Worm (Caenorhabditis elegans) whole organism, L1 larva: ENCODE results near the gene T05C12.8.

Experiments
- C16A3.4 ChIP-seq: fragments of 150-350 bp; optimal IDR thresholded peaks from 2 replicates; lab custom pipeline; 2014; ENCODE audit warnings: missing biosample characterization, missing genetic modification characterization
- C34B4.2 ChIP-seq: sonication (generic microtip); optimal IDR thresholded peaks from 2 replicates; lab custom pipeline; 2017; ENCODE audit warnings: mild to moderate bottlenecking, missing genetic modification characterization, missing compliant biosample characterization
- F16B12.6 ChIP-seq: fragments of 150-350 bp; optimal IDR thresholded peaks from 2 replicates; lab custom pipeline; 2014; ENCODE audit warnings: missing biosample characterization, missing genetic modification characterization
- Y116A8C.19 ChIP-seq: sonication (generic microtip); optimal IDR thresholded peaks from 2 replicates; lab custom pipeline; 2016; ENCODE audit warnings: missing compliant biosample characterization, missing genetic modification characterization, borderline replicate concordance
- aha-1 ChIP-seq: fragments of 150-350 bp; optimal IDR thresholded peaks from 2 replicates; lab custom pipeline; 2014; ENCODE audit warnings: missing biosample characterization, missing genetic modification characterization
- ceh-63 ChIP-seq: fragments of 200-800 bp; sonication (Bioruptor generic); optimal IDR thresholded peaks from 2 replicates; lab custom pipeline; 2018; ENCODE audit warnings: mild to moderate bottlenecking, missing genetic modification characterization, missing compliant biosample characterization
- ceh-88 ChIP-seq: fragments of 200-800 bp; sonication (Bioruptor generic); IDR thresholded peaks from 2 replicates; pipeline ENCODE4 v1.3.6; 2022; ENCODE audit warnings: missing genetic modification characterization, missing compliant biosample characterization
- ces-1 ChIP-seq: fragments of 150-350 bp; optimal IDR thresholded peaks from 2 replicates; lab custom pipeline; 2014; ENCODE audit warnings: missing biosample characterization, missing genetic modification reagents, missing genetic modification characterization
- dpl-1 ChIP-seq, 3 experiments: fragments of 150-350 bp in 2 of 3; sonication (generic microtip) in 1 of 3; optimal IDR thresholded peaks; 2 replicates each; lab custom pipeline; 2014 to 2017; ENCODE audit warnings: missing biosample characterization in 3 of 3, missing genetic modification characterization in 3 of 3, missing genetic modification reagents in 3 of 3
- efl-1 ChIP-seq, 4 experiments: fragments of 150-350 bp; optimal IDR thresholded peaks in 3 of 4; peaks in 1 of 4; 1 replicate in 1 of 4; 2 replicates in 3 of 4; lab custom pipeline; 2014; ENCODE audit warnings: missing biosample characterization in 2 of 4, missing genetic modification characterization in 2 of 4, missing genetic modification reagents in 2 of 4
- efl-3 ChIP-seq: fragments of 200-800 bp; sonication (Bioruptor generic); optimal IDR thresholded peaks from 2 replicates; lab custom pipeline; 2018; ENCODE audit warnings: mild to moderate bottlenecking, missing genetic modification characterization, missing compliant biosample characterization
- elt-2 ChIP-seq: sonication (generic microtip); optimal IDR thresholded peaks from 2 replicates; lab custom pipeline; 2016; ENCODE audit warnings: missing genetic modification characterization, mild to moderate bottlenecking, inconsistent platforms, missing compliant biosample characterization, missing genetic modification reagents
- ets-5 ChIP-seq: fragments of 200-800 bp; sonication (Bioruptor generic); IDR thresholded peaks from 2 replicates; pipeline ENCODE4 v1.3.6; 2022; ENCODE audit warnings: missing genetic modification characterization, missing compliant biosample characterization
- fkh-10 ChIP-seq: sonication (generic microtip); optimal IDR thresholded peaks from 2 replicates; lab custom pipeline; 2017; ENCODE audit warnings: missing biosample characterization, missing genetic modification reagents, missing genetic modification characterization
- fkh-4 ChIP-seq: sonication (generic microtip); optimal IDR thresholded peaks from 2 replicates; lab custom pipeline; 2016; ENCODE audit warnings: missing compliant biosample characterization, missing genetic modification characterization, borderline replicate concordance
- fkh-8 ChIP-seq: sonication (generic microtip); optimal IDR thresholded peaks from 2 replicates; lab custom pipeline; 2016; ENCODE audit warnings: mild to moderate bottlenecking, missing genetic modification characterization, missing compliant biosample characterization
- fos-1 ChIP-seq: fragments of 150-350 bp; optimal IDR thresholded peaks from 2 replicates; lab custom pipeline; 2014; ENCODE audit warnings: missing biosample characterization, missing genetic modification characterization
- grh-1 ChIP-seq: fragments of 200-800 bp; sonication (Bioruptor generic); IDR thresholded peaks from 2 replicates; pipeline ENCODE4 v1.3.6; 2022; ENCODE audit warnings: missing genetic modification reagents, missing genetic modification characterization, missing compliant biosample characterization
- hlh-17 ChIP-seq: fragments of 200-800 bp; sonication (Bioruptor generic); optimal IDR thresholded peaks from 2 replicates; lab custom pipeline; 2018; ENCODE audit warnings: missing genetic modification characterization, mild to moderate bottlenecking, missing compliant biosample characterization, moderate library complexity, borderline replicate concordance
- hlh-4 ChIP-seq: sonication (generic microtip); optimal IDR thresholded peaks from 2 replicates; lab custom pipeline; 2016; ENCODE audit warnings: mild to moderate bottlenecking, missing genetic modification characterization, missing compliant biosample characterization
- isw-1 ChIP-seq: fragments of 200-800 bp; sonication (Bioruptor generic); IDR thresholded peaks from 2 replicates; pipeline ENCODE4 v1.3.6; 2022; ENCODE audit warnings: missing genetic modification characterization, missing compliant biosample characterization
- lin-15B ChIP-seq: fragments of 150-350 bp; sonication (generic microtip); optimal IDR thresholded peaks from 3 replicates; lab custom pipeline; 2014; ENCODE audit warnings: missing biosample characterization, missing genetic modification characterization
- lin-35 ChIP-seq, 2 experiments: fragments of 150-350 bp; optimal IDR thresholded peaks; 2 replicates each; lab custom pipeline; 2014; ENCODE audit warnings: missing biosample characterization in 2 of 2, missing genetic modification characterization in 2 of 2, missing genetic modification reagents in 2 of 2
- lir-3 ChIP-seq: sonication (generic microtip); optimal IDR thresholded peaks from 2 replicates; lab custom pipeline; 2016; ENCODE audit warnings: mild to moderate bottlenecking, missing genetic modification characterization, moderate library complexity, missing compliant biosample characterization; ENCODE audit not compliant: poor library complexity
- lsy-2 ChIP-seq, 2 experiments: fragments of 150-350 bp; optimal IDR thresholded peaks; 2 replicates each; lab custom pipeline; 2014; ENCODE audit warnings: missing biosample characterization in 2 of 2, missing genetic modification characterization in 2 of 2
- mab-9 ChIP-seq: fragments of 200-800 bp; sonication (Bioruptor generic); IDR thresholded peaks from 2 replicates; pipeline ENCODE4 v1.3.6; 2022; ENCODE audit warnings: missing genetic modification reagents, missing genetic modification characterization, missing compliant biosample characterization
- mef-2 ChIP-seq: fragments of 150-350 bp; optimal IDR thresholded peaks from 2 replicates; lab custom pipeline; 2014; ENCODE audit warnings: missing biosample characterization, missing genetic modification characterization
- mep-1 ChIP-seq: fragments of 150-350 bp; optimal IDR thresholded peaks from 2 replicates; lab custom pipeline; 2014; ENCODE audit warnings: missing biosample characterization, missing genetic modification characterization
- nhr-12 ChIP-seq: sonication (generic microtip); optimal IDR thresholded peaks from 2 replicates; lab custom pipeline; 2017; ENCODE audit warnings: missing biosample characterization, missing genetic modification characterization
- nhr-20 ChIP-seq: sonication (generic microtip); optimal IDR thresholded peaks from 2 replicates; lab custom pipeline; 2016; ENCODE audit warnings: mild to moderate bottlenecking, missing genetic modification characterization, missing compliant biosample characterization
- nhr-28 ChIP-seq: fragments of 150-350 bp; optimal IDR thresholded peaks from 2 replicates; lab custom pipeline; 2014; ENCODE audit warnings: missing biosample characterization, missing genetic modification characterization
- nhr-77 ChIP-seq: fragments of 150-350 bp; optimal IDR thresholded peaks from 2 replicates; lab custom pipeline; 2014; ENCODE audit warnings: missing biosample characterization, missing genetic modification characterization
- nhr-84 ChIP-seq: sonication (generic microtip); optimal IDR thresholded peaks from 2 replicates; lab custom pipeline; 2017; ENCODE audit warnings: missing biosample characterization, missing genetic modification characterization
- nhr-90 ChIP-seq: sonication (generic microtip); optimal IDR thresholded peaks from 2 replicates; lab custom pipeline; 2016; ENCODE audit warnings: mild to moderate bottlenecking, missing genetic modification characterization, missing compliant biosample characterization; ENCODE audit not compliant: poor library complexity
- pag-3 ChIP-seq: sonication (generic microtip); optimal IDR thresholded peaks from 2 replicates; lab custom pipeline; 2017; ENCODE audit warnings: missing genetic modification characterization, mild to moderate bottlenecking, missing compliant biosample characterization, antibody characterized with exemption, borderline replicate concordance; ENCODE audit not compliant: insufficient read depth
- pax-3 ChIP-seq: fragments of 200-800 bp; sonication (Bioruptor generic); optimal IDR thresholded peaks from 2 replicates; lab custom pipeline; 2018; ENCODE audit warnings: mild to moderate bottlenecking, missing genetic modification characterization, moderate library complexity, missing compliant biosample characterization
- snpc-4 ChIP-seq: fragments of 150-350 bp; optimal IDR thresholded peaks from 2 replicates; lab custom pipeline; 2014; ENCODE audit warnings: missing biosample characterization, missing genetic modification characterization
- snu-23 ChIP-seq: sonication (generic microtip); optimal IDR thresholded peaks from 2 replicates; lab custom pipeline; 2016; ENCODE audit warnings: missing genetic modification characterization, missing compliant biosample characterization
- sox-4 ChIP-seq: sonication (generic microtip); optimal IDR thresholded peaks from 2 replicates; lab custom pipeline; 2016; ENCODE audit warnings: missing genetic modification characterization, missing compliant biosample characterization
- tbx-2 ChIP-seq: sonication (generic microtip); optimal IDR thresholded peaks from 2 replicates; lab custom pipeline; 2016; ENCODE audit warnings: missing genetic modification characterization, missing compliant biosample characterization
- tlp-1 ChIP-seq: fragments of 150-350 bp; optimal IDR thresholded peaks from 2 replicates; lab custom pipeline; 2014; ENCODE audit warnings: missing biosample characterization, missing genetic modification characterization
- unc-130 ChIP-seq: fragments of 150-350 bp; optimal IDR thresholded peaks from 2 replicates; lab custom pipeline; 2017; ENCODE audit warnings: missing biosample characterization, missing genetic modification characterization, inconsistent platforms
- unc-30 ChIP-seq: sonication (generic microtip); optimal IDR thresholded peaks from 2 replicates; lab custom pipeline; 2017; ENCODE audit warnings: missing biosample characterization, missing genetic modification characterization
- unc-86 ChIP-seq: sonication (generic microtip); optimal IDR thresholded peaks from 2 replicates; lab custom pipeline; 2016; ENCODE audit warnings: missing genetic modification characterization, missing compliant biosample characterization
- vab-15 ChIP-seq: sonication (generic microtip); optimal IDR thresholded peaks from 2 replicates; lab custom pipeline; 2017; ENCODE audit warnings: missing genotype, mild to moderate bottlenecking, missing genetic modification characterization, missing compliant biosample characterization
- xbp-1 ChIP-seq: sonication (generic microtip); optimal IDR thresholded peaks from 2 replicates; lab custom pipeline; 2016; ENCODE audit warnings: missing genetic modification characterization, missing compliant biosample characterization
- zag-1 ChIP-seq: fragments of 150-350 bp; optimal IDR thresholded peaks from 2 replicates; lab custom pipeline; 2014; ENCODE audit warnings: missing biosample characterization, missing genetic modification characterization
- zip-4 ChIP-seq: fragments of 200-800 bp; sonication (Bioruptor generic); optimal IDR thresholded peaks from 2 replicates; lab custom pipeline; 2018; ENCODE audit warnings: mild to moderate bottlenecking, missing genetic modification characterization, moderate library complexity, missing compliant biosample characterization
- ztf-11 ChIP-seq, 2 experiments: sonication (generic microtip); optimal IDR thresholded peaks; 2 replicates each; lab custom pipeline; 2016 to 2017; ENCODE audit warnings: missing genetic modification characterization in 2 of 2, missing biosample characterization in 1 of 2, missing compliant biosample characterization in 1 of 2
- ztf-4 ChIP-seq: fragments of 150-350 bp; optimal IDR thresholded peaks from 2 replicates; lab custom pipeline; 2014; ENCODE audit warnings: missing biosample characterization, missing genetic modification characterization

The T05C12.8 gene

DNA sequence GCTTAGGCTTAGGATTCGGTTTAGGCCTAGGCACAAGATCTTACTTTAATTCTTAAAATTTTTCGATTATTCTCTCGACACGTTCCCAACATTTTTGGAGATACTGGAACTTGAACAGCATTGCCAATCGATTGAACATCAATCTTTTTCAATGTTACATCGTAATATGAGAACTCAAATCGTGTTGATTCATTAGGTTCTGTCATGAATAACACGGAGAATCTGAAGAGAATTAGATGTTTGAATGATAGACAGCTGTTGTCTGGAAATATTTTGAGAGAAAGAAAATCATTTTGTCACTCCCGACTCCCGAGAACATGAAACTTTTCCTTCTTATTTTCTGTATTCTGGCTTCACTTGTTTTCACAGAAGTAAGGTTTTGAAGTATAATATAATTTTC lies 21.1 kb downstream of the T05C12.8 start, which contains the start of gene T05C12.15:
Gene T05C12.15, plus strand, starts transcription at position 301 of the 400 bp plus-strand sequence.
- TF ChIP-seq lir-3 (tag; lab: Kevin White, UChicago) = no peak
- no peak for TF ChIP-seq hlh-17

DNA sequence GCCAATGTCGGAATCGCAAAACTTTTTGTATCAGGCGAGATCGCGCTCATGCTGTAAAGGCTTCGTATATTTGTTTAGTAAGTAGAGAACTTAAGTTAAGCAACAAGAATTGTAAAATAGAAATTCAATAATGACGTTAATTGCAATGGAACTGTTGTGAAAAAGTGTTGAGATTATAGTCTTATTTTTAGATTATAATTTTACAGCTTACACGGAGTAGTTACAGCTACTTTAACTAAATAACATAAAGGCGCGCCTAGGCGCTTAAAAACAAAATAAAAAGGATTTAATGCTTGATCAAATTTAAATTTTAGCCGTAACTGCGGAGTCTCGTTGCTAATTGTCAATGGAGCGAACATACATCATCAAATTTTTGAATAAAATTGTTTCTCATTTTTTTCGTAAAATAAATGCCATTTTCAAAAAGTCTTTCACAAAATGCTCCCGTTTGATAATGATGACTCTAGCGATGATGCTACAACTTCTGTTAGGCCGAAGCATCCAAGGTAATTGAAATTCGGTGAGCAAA lies 28.2 kb downstream of the T05C12.8 start, which contains the start of the genes emb-27 and rrf-3:
Gene emb-27, minus strand, starts transcription at position 51 of the 529 bp plus-strand sequence.
Gene rrf-3, plus strand, starts transcription at position 346 of the 529 bp plus-strand sequence.
- TF ChIP-seq zip-4 (GFP tag; lab: Kevin White, UChicago) (no peak), C34B4.2 (tag; lab: Kevin White, UChicago) (no peak), fkh-4 (tag; lab: Kevin White, UChicago) (no peak), fkh-8 (tag; lab: Kevin White, UChicago) (no peak), ces-1 (GFP tag; lab: Kevin White, UChicago) (no peak), nhr-28 (tag; lab: Kevin White, UChicago) (no peak), grh-1 (GFP tag; lab: Robert Waterston, UW) (no peak), efl-3 (GFP tag; lab: Kevin White, UChicago) (no peak), vab-15 (tag; lab: Kevin White, UChicago) (no peak), mep-1 (tag; lab: Kevin White, UChicago) (peak; percentile 84), dpl-1 (GFP tag; optimal IDR thresholded peaks at IDR 0.05; lab: Kevin White, UChicago) (peak; percentile 65 to 84 (median 73)), unc-130 (no peak), zag-1 (tag; lab: Kevin White, UChicago) (no peak), efl-1 (optimal IDR thresholded peaks at IDR 0.05; lab: Kevin White, UChicago) (peak; percentile 65 to 73), efl-1 (GFP tag; optimal IDR thresholded peaks at IDR 0.05 in 1 of 2; lab: Kevin White, UChicago) (peak; percentile 80 to 96), lir-3 (tag; lab: Kevin White, UChicago) (no peak), nhr-84 (tag; lab: Kevin White, UChicago) (no peak), lsy-2 (tag; optimal IDR thresholded peaks at IDR 0.05; lab: Kevin White, UChicago) (peak; percentile 47 to 88), sox-4 (tag; lab: Kevin White, UChicago) (no peak), Y116A8C.19 (tag; lab: Kevin White, UChicago) (no peak), nhr-90 (tag; lab: Kevin White, UChicago) (no peak), pax-3 (tag; lab: Kevin White, UChicago) (no peak), lin-15B (tag; lab: Kevin White, UChicago) (peak; percentile 84), unc-30 (tag; lab: Kevin White, UChicago) (no peak), nhr-20 (tag; lab: Kevin White, UChicago) (peak; percentile 15), ceh-63 (GFP tag; lab: Kevin White, UChicago) (no peak), xbp-1 (tag; lab: Kevin White, UChicago) (peak; percentile 25), isw-1 (GFP tag; lab: Robert Waterston, UW) (no peak), elt-2 (no peak), F16B12.6 (tag; lab: Kevin White, UChicago) (peak; percentile 42), fos-1 (tag; lab: Kevin White, UChicago) (no peak), C16A3.4 (peak; percentile 77), nhr-77 (no peak), tbx-2 (tag; lab: Kevin White, UChicago) (no peak), fkh-10 (GFP tag; lab: Kevin White, UChicago) (no peak), snpc-4 (tag; lab: Kevin White, UChicago) (no peak), ztf-4 (no peak), mef-2 (tag; lab: Kevin White, UChicago) (no peak), lin-35 (GFP tag; optimal IDR thresholded peaks at IDR 0.05; lab: Kevin White, UChicago) (peak; percentile 75 to 83), ets-5 (GFP tag; lab: Robert Waterston, UW) (no peak), hlh-4 (tag; lab: Kevin White, UChicago) (no peak), mab-9 (GFP tag; lab: Robert Waterston, UW) (no peak), nhr-12 (tag; lab: Kevin White, UChicago) (no peak), snu-23 (GFP tag; lab: Kevin White, UChicago) (peak; percentile 56), ztf-11 (tag; optimal IDR thresholded peaks at IDR 0.05; lab: Kevin White, UChicago) (no peak), unc-86 (tag; lab: Kevin White, UChicago) (no peak), aha-1 (no peak), ceh-88 (GFP tag; lab: Robert Waterston, UW) (no peak), tlp-1 (tag; lab: Kevin White, UChicago) (no peak), pag-3 (no peak)
